Fruit fly (Drosophila melanogaster) S2 (cell line): ENCODE measurements around the gene Dap160.

Experiments
- CG8478 ChIP-seq: fragments of >200 bp; optimal IDR thresholded peaks from 2 replicates; lab custom pipeline; 2018
- CTCF ChIP-seq, 2 experiments: fragments of >200 bp; optimal IDR thresholded peaks; 2 replicates each; lab custom pipeline; 2018

- TF ChIP-seq CTCF (optimal IDR thresholded peaks at IDR 0.05; lab: Kevin White, UChicago) (no peak), CG8478 (lab: Kevin White, UChicago) (no peak)
Measured at dm6 chr2L:21111849-21112248, 30.3 kb downstream of the Dap160 start.
